Worm (Caenorhabditis elegans): ENCODE measurements around the gene F22E5.2.

- TF ChIP-seq him-1 (tag; optimal IDR thresholded peaks at IDR 0.05) (no peak), dao-5 (tag; optimal IDR thresholded peaks at IDR 0.05) (no peak), W03F9.2 (tag; optimal IDR thresholded peaks at IDR 0.05) (no peak)
These were observed 20.7 kb upstream of the F22E5.2 start, which contains the start of gene F22E5.11 for ce11 chrII:2644498-2644897.

All from whole organism, L4/young adult.